Fruit fly (Drosophila melanogaster): Measurements from ENCODE around the gene CG4229.

CG4229 gene

DNA sequence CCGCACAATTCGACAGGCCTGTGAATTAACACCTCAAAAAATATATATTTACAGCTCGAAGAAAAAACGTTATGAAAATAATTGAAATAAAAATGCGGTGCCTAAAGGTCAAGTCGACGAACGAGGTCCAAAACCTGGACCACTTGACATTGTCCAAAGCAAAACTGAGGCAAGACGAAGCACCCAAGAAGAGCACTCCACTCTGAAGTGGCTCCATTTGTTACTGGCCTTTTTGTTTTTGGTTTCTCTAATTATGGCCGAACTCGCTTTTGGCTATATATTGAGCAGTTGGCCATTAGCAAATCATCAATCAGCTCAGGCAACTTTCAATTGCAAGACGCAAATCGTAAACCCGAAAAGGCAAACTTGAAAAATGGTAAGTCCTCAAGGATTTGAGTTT lies at the start of gene CG4229:
Gene CG4229, plus strand, starts transcription at position 301 of the 400 bp plus-strand sequence.
- TF ChIP-seq h (GFP tag; optimal IDR thresholded peaks at IDR 0.05) (no peak), Mio (GFP tag; optimal IDR thresholded peaks at IDR 0.05) (no peak), pan (optimal IDR thresholded peaks at IDR 0.05) (no peak)

DNA sequence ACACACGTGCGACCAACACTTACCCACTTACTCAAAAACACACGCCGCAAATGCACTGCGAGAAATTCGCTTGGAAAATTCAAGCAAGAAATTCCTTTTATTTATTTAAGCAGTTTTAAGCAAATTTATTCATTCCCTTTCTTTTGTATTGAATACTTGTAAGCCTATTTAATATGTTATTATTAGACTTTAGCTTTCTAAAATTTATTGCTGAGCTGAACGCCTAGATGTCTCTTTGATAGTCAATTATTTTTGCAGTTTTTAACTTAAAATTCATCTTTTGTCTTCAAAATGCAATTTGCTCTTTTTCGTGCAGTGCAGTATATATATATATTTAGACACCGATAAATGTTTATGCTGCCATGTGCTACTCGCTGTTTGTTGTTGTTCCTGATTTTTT lies 22.7 kb upstream of the CG4229 start:
- no peak for TF ChIP-seq jim (GFP tag; optimal IDR thresholded peaks at IDR 0.05)
- TF ChIP-seq pan (optimal IDR thresholded peaks at IDR 0.05) = no peak
- TF ChIP-seq Hnf4 (GFP tag; optimal IDR thresholded peaks at IDR 0.05) = no peak
- TF ChIP-seq dmrt93B (GFP tag; optimal IDR thresholded peaks at IDR 0.05) = no peak
- TF ChIP-seq woc (GFP tag; optimal IDR thresholded peaks at IDR 0.05) = no peak
- peak; percentile 74 for TF ChIP-seq sv (GFP tag; optimal IDR thresholded peaks at IDR 0.05)
- TF ChIP-seq fru (GFP tag; optimal IDR thresholded peaks at IDR 0.05) = peak; percentile 11
- no peak for TF ChIP-seq usp (GFP tag; optimal IDR thresholded peaks at IDR 0.05)
- TF ChIP-seq h (GFP tag; optimal IDR thresholded peaks at IDR 0.05) = peak; percentile 17
- TF ChIP-seq Hr83 (GFP tag; optimal IDR thresholded peaks at IDR 0.05; ENCODE audit: poor library complexity, severe bottlenecking) = no peak
- TF ChIP-seq Vsx2 (GFP tag; optimal IDR thresholded peaks at IDR 0.05; ENCODE audit: partially characterized antibody) = no peak
- no peak for TF ChIP-seq lola (GFP tag; optimal IDR thresholded peaks at IDR 0.05)
- no peak for TF ChIP-seq CG9705 (GFP tag; optimal IDR thresholded peaks at IDR 0.05)
- no peak for TF ChIP-seq CrebA (GFP tag; optimal IDR thresholded peaks at IDR 0.05; ENCODE audit: borderline replicate concordance)
- TF ChIP-seq Dfd (GFP tag; optimal IDR thresholded peaks at IDR 0.05) = no peak

DNA sequence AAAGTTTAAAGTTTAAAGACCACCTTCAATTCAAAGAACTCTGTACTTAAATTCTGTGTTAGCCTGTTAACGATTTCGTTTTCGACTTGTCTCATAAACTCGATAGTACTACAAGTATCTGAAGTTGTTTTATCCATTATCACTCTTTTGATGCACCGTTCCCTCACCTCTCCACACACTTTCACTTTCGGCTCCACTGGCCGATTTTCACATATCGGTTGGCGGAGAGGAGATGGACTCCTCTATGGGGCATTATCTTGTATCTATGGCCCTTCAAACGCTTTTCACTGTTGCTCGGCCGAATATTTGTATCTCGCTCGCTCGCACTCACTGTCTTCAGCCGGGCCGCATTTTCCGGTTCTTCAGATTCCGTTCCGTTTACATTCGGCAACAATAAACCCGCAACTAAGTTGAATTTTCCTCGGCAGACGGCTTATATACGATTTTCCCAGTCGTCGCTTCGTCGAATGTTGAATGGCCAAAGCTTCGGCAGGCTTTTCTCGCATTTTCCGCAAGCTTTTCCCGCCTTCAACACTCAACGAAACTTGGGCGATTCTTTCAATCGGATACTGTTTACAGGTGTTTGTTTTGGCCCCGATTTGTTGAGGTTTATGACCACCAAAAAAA lies 13.5 kb upstream of the CG4229 start, which contains the start of gene CG43373:
Gene CG43373, minus strand, starts transcription at position 373 of the 627 bp plus-strand sequence.
- TF ChIP-seq Hr83 (GFP tag; optimal IDR thresholded peaks at IDR 0.05; ENCODE audit: poor library complexity, severe bottlenecking) (no peak), usp (GFP tag; optimal IDR thresholded peaks at IDR 0.05) (no peak), rgr (GFP tag; optimal IDR thresholded peaks at IDR 0.05) (no peak)

DNA sequence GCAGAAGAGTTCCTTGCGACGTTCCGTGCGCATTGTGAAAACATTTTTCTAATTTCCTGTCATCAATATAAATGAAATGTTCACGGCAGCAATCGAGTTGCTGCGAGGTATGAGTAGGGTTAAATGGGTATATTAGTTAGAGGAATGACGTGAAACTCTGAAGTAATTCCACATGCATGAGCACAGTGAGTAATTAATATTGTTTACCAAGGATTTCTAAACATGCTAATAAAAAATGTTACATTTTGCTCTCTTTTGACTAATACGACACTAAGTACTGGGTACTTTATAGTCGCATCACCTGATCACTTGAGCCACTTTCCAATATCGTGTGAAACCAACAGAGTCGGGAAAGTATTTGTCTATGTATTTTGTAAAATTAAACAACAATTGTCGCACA lies 12.4 kb upstream of the CG4229 start:
- TF ChIP-seq h (GFP tag; optimal IDR thresholded peaks at IDR 0.05) (no peak), GATAd (GFP tag; optimal IDR thresholded peaks at IDR 0.05) (no peak), lola (GFP tag; optimal IDR thresholded peaks at IDR 0.05) (no peak), CG32264 (GFP tag; optimal IDR thresholded peaks at IDR 0.05) (no peak), brk (GFP tag; optimal IDR thresholded peaks at IDR 0.05) (no peak), OdsH (GFP tag; optimal IDR thresholded peaks at IDR 0.05) (no peak), sage (GFP tag; optimal IDR thresholded peaks at IDR 0.05) (no peak), dl (GFP tag; optimal IDR thresholded peaks at IDR 0.05; ENCODE audit: insufficient read depth in 1 of 2, partially characterized antibody in 2 of 2) (no peak), N (GFP tag; optimal IDR thresholded peaks at IDR 0.05) (no peak), tai (GFP tag; optimal IDR thresholded peaks at IDR 0.05) (no peak), Rel (GFP tag; optimal IDR thresholded peaks at IDR 0.05) (no peak), Rel (tag; optimal IDR thresholded peaks at IDR 0.05) (no peak), Sp1 (GFP tag; optimal IDR thresholded peaks at IDR 0.05) (no peak), Hnf4 (GFP tag; optimal IDR thresholded peaks at IDR 0.05) (no peak)

DNA sequence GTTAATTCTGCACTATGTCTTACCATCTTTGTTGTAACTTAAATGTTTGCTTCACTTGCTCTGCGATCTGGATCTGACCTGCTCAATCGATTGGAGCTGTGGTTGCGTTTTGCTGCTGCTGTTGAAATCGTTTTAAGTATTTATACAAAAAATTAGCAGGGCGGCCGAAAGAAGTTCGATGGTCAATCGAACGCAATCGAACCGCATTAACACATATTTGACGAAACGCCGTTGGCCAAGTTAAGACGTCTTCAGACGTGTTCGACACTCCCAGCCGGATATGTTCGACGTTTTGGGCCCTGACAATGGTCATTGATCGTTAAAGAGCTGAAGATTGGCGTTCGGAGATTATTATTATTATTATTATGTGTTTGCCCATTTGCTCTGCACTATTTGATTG lies 11.1 kb upstream of the CG4229 start, which contains the start of gene CG13033:
Gene CG13033, minus strand, starts transcription at position 118 of the 400 bp plus-strand sequence.
- no peak for TF ChIP-seq Mio (GFP tag; optimal IDR thresholded peaks at IDR 0.05)
- no peak for TF ChIP-seq Rel (GFP tag; optimal IDR thresholded peaks at IDR 0.05)
- no peak for TF ChIP-seq Rel (tag; optimal IDR thresholded peaks at IDR 0.05)
- TF ChIP-seq CG32264 (GFP tag; optimal IDR thresholded peaks at IDR 0.05) = no peak
- TF ChIP-seq GATAd (GFP tag; optimal IDR thresholded peaks at IDR 0.05) = no peak
- TF ChIP-seq Sp1 (GFP tag; optimal IDR thresholded peaks at IDR 0.05) = no peak
- no peak for TF ChIP-seq dsf (GFP tag; optimal IDR thresholded peaks at IDR 0.05; ENCODE audit: borderline replicate concordance)
- TF ChIP-seq usp (GFP tag; optimal IDR thresholded peaks at IDR 0.05) = no peak
- no peak for TF ChIP-seq woc (GFP tag; optimal IDR thresholded peaks at IDR 0.05)
- no peak for TF ChIP-seq sage (GFP tag; optimal IDR thresholded peaks at IDR 0.05)
- TF ChIP-seq pan (optimal IDR thresholded peaks at IDR 0.05) = no peak
- no peak for TF ChIP-seq Dif (GFP tag; optimal IDR thresholded peaks at IDR 0.05; ENCODE audit: partially characterized antibody)
- no peak for TF ChIP-seq dmrt93B (GFP tag; optimal IDR thresholded peaks at IDR 0.05)
- TF ChIP-seq Dfd (GFP tag; optimal IDR thresholded peaks at IDR 0.05) = no peak
- TF ChIP-seq N (GFP tag; optimal IDR thresholded peaks at IDR 0.05) = no peak
